Worm (Caenorhabditis elegans): ENCODE results near the gene Y105C5B.5.

Gene Y105C5B.5

ce11 chrIV:15938471-15938870 lies 37.4 kb upstream of the Y105C5B.5 start:
- TF ChIP-seq efl-1 (GFP tag; optimal IDR thresholded peaks at IDR 0.05), result no peak
- no peak for TF ChIP-seq snpc-1.3 (tag; optimal IDR thresholded peaks at IDR 0.05; ENCODE audit: insufficient read depth)
- TF ChIP-seq unc-130 (GFP tag; optimal IDR thresholded peaks at IDR 0.05), result no peak
- TF ChIP-seq C17E4.6 (GFP tag; IDR thresholded peaks at IDR 0.05), result no peak
- TF ChIP-seq atf-7 (tag; optimal IDR thresholded peaks at IDR 0.05), result no peak
- TF ChIP-seq F37B4.10 (GFP tag; IDR thresholded peaks at IDR 0.05), result no peak
- no peak for TF ChIP-seq ccch-3 (GFP tag; optimal IDR thresholded peaks at IDR 0.05)
- TF ChIP-seq attf-6 (GFP tag; IDR thresholded peaks at IDR 0.05), result peak; percentile 52; the same call in 1 of the 2 replicates
- TF ChIP-seq cebp-1 (GFP tag; IDR thresholded peaks at IDR 0.05), result no peak
- no peak for TF ChIP-seq cebp-1 (tag; optimal IDR thresholded peaks at IDR 0.05)
- 0 out of 2 replicates have a peak, but pooled peaks have one; percentile 23 for TF ChIP-seq dox-1 (GFP tag; IDR thresholded peaks at IDR 0.05)
- TF ChIP-seq madf-8 (GFP tag; conservative IDR thresholded peaks at IDR 0.05), result no peak
- peak; percentile 36; the same call in 1 of the 2 replicates for TF ChIP-seq zfh-2 (GFP tag; conservative IDR thresholded peaks at IDR 0.05)
- TF ChIP-seq ama-1 (optimal IDR thresholded peaks at IDR 0.05), result no peak
- no peak for TF ChIP-seq ama-1 (GFP tag; optimal IDR thresholded peaks at IDR 0.05)
- no peak for TF ChIP-seq madf-6 (GFP tag; IDR thresholded peaks at IDR 0.05)
- TF ChIP-seq attf-3 (GFP tag; conservative IDR thresholded peaks at IDR 0.05), result no peak
- no peak for TF ChIP-seq lsy-27 (tag; optimal IDR thresholded peaks at IDR 0.05; ENCODE audit: borderline replicate concordance, insufficient read depth)
- no peak for TF ChIP-seq snpc-4 (GFP tag; optimal IDR thresholded peaks at IDR 0.05)
- peak in 1 of 4 experiments; percentile 88 for TF ChIP-seq snpc-4 (tag; optimal IDR thresholded peaks at IDR 0.05)
- TF ChIP-seq tbx-9 (tag; optimal IDR thresholded peaks at IDR 0.05; ENCODE audit: borderline replicate concordance), result no peak
- no peak for TF ChIP-seq nhr-120 (GFP tag; IDR thresholded peaks at IDR 0.05)
- no peak for TF ChIP-seq mcd-1 (GFP tag; IDR thresholded peaks at IDR 0.05)
- no peak for TF ChIP-seq aptf-3 (GFP tag; IDR thresholded peaks at IDR 0.05)

ce11 chrIV:15937088-15937487 lies 36.1 kb upstream of the Y105C5B.5 start:
- no peak for TF ChIP-seq hlh-12 (tag; optimal IDR thresholded peaks at IDR 0.05)
- TF ChIP-seq lsy-27 (tag; optimal IDR thresholded peaks at IDR 0.05; ENCODE audit: borderline replicate concordance, insufficient read depth), result no peak
- no peak for TF ChIP-seq snpc-4 (GFP tag; optimal IDR thresholded peaks at IDR 0.05)
- TF ChIP-seq snpc-4 (tag; optimal IDR thresholded peaks at IDR 0.05), result peak in 1 of 4 experiments; percentile 81
- TF ChIP-seq nhr-27 (tag; optimal IDR thresholded peaks at IDR 0.05), result no peak

ce11 chrIV:15933814-15934213 lies 32.8 kb upstream of the Y105C5B.5 start, which contains the start of gene srv-16:
Gene srv-16, minus strand, starts transcription at chrIV:15933914.
- TF ChIP-seq snpc-4 (GFP tag; optimal IDR thresholded peaks at IDR 0.05), result no peak
- TF ChIP-seq snpc-4 (tag; optimal IDR thresholded peaks at IDR 0.05), result peak in 1 of 4 experiments; percentile 44
- TF ChIP-seq cebp-2 (GFP tag; IDR thresholded peaks at IDR 0.05), result no peak

ce11 chrIV:15933100-15933499 lies 32.1 kb upstream of the Y105C5B.5 start:
- peak; percentile 49; the same call in 1 of the 2 replicates for TF ChIP-seq ceh-100 (GFP tag; IDR thresholded peaks at IDR 0.05)
- peak; percentile 76 for TF ChIP-seq rpc-1 (optimal IDR thresholded peaks at IDR 0.05)
- TF ChIP-seq rpc-1 (tag; optimal IDR thresholded peaks at IDR 0.05), result peak; percentile 86
- TF ChIP-seq lir-1 (GFP tag; conservative IDR thresholded peaks at IDR 0.05), result peak; percentile 30; the same call in 1 of the 2 replicates
- peak; percentile 65; the same call in 1 of the 2 replicates for TF ChIP-seq D2030.7 (GFP tag; IDR thresholded peaks at IDR 0.05)
- TF ChIP-seq fkh-3 (tag; optimal IDR thresholded peaks at IDR 0.05), result peak; percentile 35
- peak; percentile 65; the same call in 1 of the 2 replicates for TF ChIP-seq ekl-4 (GFP tag; IDR thresholded peaks at IDR 0.05)
- TF ChIP-seq die-1 (tag; optimal IDR thresholded peaks at IDR 0.05), result peak; percentile 67
- TF ChIP-seq attf-5 (GFP tag; optimal IDR thresholded peaks at IDR 0.05), result peak; percentile 11
- TF ChIP-seq nfyb-1 (GFP tag; IDR thresholded peaks at IDR 0.05), result peak; percentile 79
- TF ChIP-seq madf-10 (tag; optimal IDR thresholded peaks at IDR 0.05), result peak; percentile 59
- TF ChIP-seq Y53F4B.3 (GFP tag; IDR thresholded peaks at IDR 0.05), result peak; percentile 79
- peak; percentile 34; the same call in 1 of the 2 replicates for TF ChIP-seq mcd-1 (GFP tag; IDR thresholded peaks at IDR 0.05)
- TF ChIP-seq F23B12.7 (tag; optimal IDR thresholded peaks at IDR 0.05; ENCODE audit: insufficient read depth), result peak; percentile 3
- TF ChIP-seq Y53G8AR.9 (GFP tag; conservative IDR thresholded peaks at IDR 0.05), result 0 out of 2 replicates have a peak, but pooled peaks have one; percentile 23
- TF ChIP-seq nhr-90 (tag; optimal IDR thresholded peaks at IDR 0.05), result peak; percentile 77
- peak; percentile 86 for TF ChIP-seq ztf-18 (tag; optimal IDR thresholded peaks at IDR 0.05)
- peak; percentile 75; the same call in 1 of the 2 replicates for TF ChIP-seq madf-3 (GFP tag; IDR thresholded peaks at IDR 0.05)
- peak; percentile 71; the same call in 1 of the 2 replicates for TF ChIP-seq hmg-20 (GFP tag; IDR thresholded peaks at IDR 0.05)

Measured in whole organism, young adult.